Worm (Caenorhabditis elegans) whole organism, mixed stage, embryonic: Measurements from ENCODE around the gene C01B10.6.

ENCODE experiments used
- M03D4.4 ChIP-seq: sonication (generic microtip); optimal IDR thresholded peaks from 2 replicates; lab custom pipeline; 2017; ENCODE audit warnings: mild to moderate bottlenecking, missing genetic modification characterization, missing compliant biosample characterization
- bed-3 ChIP-seq: fragments of 200-800 bp; sonication (Bioruptor generic); optimal IDR thresholded peaks from 3 replicates; lab custom pipeline; 2018; ENCODE audit warnings: mild to moderate bottlenecking, missing genetic modification characterization, moderate library complexity, missing compliant biosample characterization
- blmp-1 ChIP-seq: fragments of 150-350 bp; optimal IDR thresholded peaks from 2 replicates; lab custom pipeline; 2014; ENCODE audit warnings: missing biosample characterization, missing genetic modification characterization
- ceh-39 ChIP-seq: fragments of 150-350 bp; optimal IDR thresholded peaks from 2 replicates; lab custom pipeline; 2014; ENCODE audit warnings: missing biosample characterization, missing genetic modification characterization
- ceh-43 ChIP-seq: fragments of 200-800 bp; sonication (Bioruptor generic); optimal IDR thresholded peaks from 2 replicates; lab custom pipeline; 2018; ENCODE audit warnings: mild to moderate bottlenecking, missing genetic modification characterization, moderate library complexity, missing compliant biosample characterization
- ceh-83 ChIP-seq: fragments of 200-800 bp; sonication (Bioruptor generic); optimal IDR thresholded peaks from 2 replicates; lab custom pipeline; 2018; ENCODE audit warnings: mild to moderate bottlenecking, missing genetic modification characterization, missing compliant biosample characterization
- ces-1 ChIP-seq: fragments of 150-350 bp; optimal IDR thresholded peaks from 2 replicates; lab custom pipeline; 2014; ENCODE audit warnings: missing biosample characterization, missing genetic modification reagents, missing genetic modification characterization
- cnd-1 ChIP-seq: fragments of 200-800 bp; sonication (Bioruptor generic); optimal IDR thresholded peaks from 2 replicates; lab custom pipeline; 2018; ENCODE audit warnings: mild to moderate bottlenecking, missing genetic modification characterization, missing compliant biosample characterization
- drap-1 ChIP-seq: fragments of 200-800 bp; sonication (Bioruptor generic); optimal IDR thresholded peaks from 3 replicates; lab custom pipeline; 2018; ENCODE audit warnings: mild to moderate bottlenecking, missing genetic modification characterization, missing compliant biosample characterization
- elt-1 ChIP-seq: sonication (generic microtip); optimal IDR thresholded peaks from 2 replicates; lab custom pipeline; 2017; ENCODE audit warnings: missing genetic modification characterization, mild to moderate bottlenecking, missing compliant biosample characterization, antibody characterized with exemption, moderate library complexity, borderline replicate concordance; ENCODE audit not compliant: insufficient read depth
- elt-3 ChIP-seq: fragments of 150-350 bp; optimal IDR thresholded peaks from 2 replicates; lab custom pipeline; 2014; ENCODE audit warnings: missing biosample characterization, missing genetic modification characterization
- flh-1 ChIP-seq: fragments of 200-800 bp; sonication (Bioruptor generic); optimal IDR thresholded peaks from 2 replicates; lab custom pipeline; 2018; ENCODE audit warnings: mild to moderate bottlenecking, missing genetic modification characterization, moderate library complexity, missing compliant biosample characterization
- ham-2 ChIP-seq: fragments of 200-800 bp; sonication (Bioruptor generic); optimal IDR thresholded peaks from 2 replicates; lab custom pipeline; 2018; ENCODE audit warnings: mild to moderate bottlenecking, missing genetic modification characterization, missing compliant biosample characterization
- hlh-1 ChIP-seq: fragments of 150-350 bp; optimal IDR thresholded peaks from 2 replicates; lab custom pipeline; 2014; ENCODE audit warnings: missing biosample characterization, missing genetic modification reagents, missing genetic modification characterization
- lin-13 ChIP-seq: fragments of 150-350 bp; optimal IDR thresholded peaks from 2 replicates; lab custom pipeline; 2014; ENCODE audit warnings: missing biosample characterization, missing genetic modification characterization
- lin-32 ChIP-seq: fragments of 200-800 bp; sonication (Bioruptor generic); optimal IDR thresholded peaks from 2 replicates; lab custom pipeline; 2018; ENCODE audit warnings: mild to moderate bottlenecking, missing genetic modification characterization, missing compliant biosample characterization
- lsy-2 ChIP-seq: fragments of 150-350 bp; optimal IDR thresholded peaks from 2 replicates; lab custom pipeline; 2014; ENCODE audit warnings: missing biosample characterization, missing genetic modification characterization
- mab-5 ChIP-seq: fragments of 150-350 bp; optimal IDR thresholded peaks from 2 replicates; lab custom pipeline; 2014; ENCODE audit warnings: missing biosample characterization, missing genetic modification characterization
- mep-1 ChIP-seq: fragments of 150-350 bp; optimal IDR thresholded peaks from 2 replicates; lab custom pipeline; 2017; ENCODE audit warnings: missing biosample characterization, missing genetic modification reagents, missing genetic modification characterization, inconsistent platforms
- mls-2 ChIP-seq: sonication (generic microtip); optimal IDR thresholded peaks from 2 replicates; lab custom pipeline; 2016; ENCODE audit warnings: mild to moderate bottlenecking, missing genetic modification characterization, moderate library complexity, missing compliant biosample characterization
- nhr-12 ChIP-seq: fragments of 150-350 bp; optimal IDR thresholded peaks from 2 replicates; lab custom pipeline; 2014; ENCODE audit warnings: missing biosample characterization, missing genetic modification characterization
- nhr-2 ChIP-seq: fragments of 150-350 bp; optimal IDR thresholded peaks from 2 replicates; lab custom pipeline; 2014; ENCODE audit warnings: missing biosample characterization, missing genetic modification characterization
- nhr-237 ChIP-seq: fragments of 150-350 bp; optimal IDR thresholded peaks from 2 replicates; lab custom pipeline; 2014; ENCODE audit warnings: missing biosample characterization, missing genetic modification characterization
- nhr-28 ChIP-seq: fragments of 150-350 bp; optimal IDR thresholded peaks from 2 replicates; lab custom pipeline; 2014; ENCODE audit warnings: missing biosample characterization, missing genetic modification characterization
- nhr-76 ChIP-seq: sonication (generic microtip); optimal IDR thresholded peaks from 2 replicates; lab custom pipeline; 2017; ENCODE audit warnings: missing biosample characterization, missing genetic modification characterization
- pha-4 ChIP-seq: fragments of 150-350 bp; optimal IDR thresholded peaks from 2 replicates; lab custom pipeline; 2018; ENCODE audit warnings: missing biosample characterization, missing genetic modification reagents, missing genetic modification characterization
- sem-2 ChIP-seq: fragments of 200-800 bp; sonication (Bioruptor generic); optimal IDR thresholded peaks from 2 replicates; lab custom pipeline; 2018; ENCODE audit warnings: mild to moderate bottlenecking, missing genetic modification characterization, missing compliant biosample characterization
- snpc-4 ChIP-seq: fragments of 150-350 bp; optimal IDR thresholded peaks from 2 replicates; lab custom pipeline; 2014; ENCODE audit warnings: missing biosample characterization, missing genetic modification characterization
- sptf-1 ChIP-seq: sonication (generic microtip); optimal IDR thresholded peaks from 2 replicates; lab custom pipeline; 2017; ENCODE audit warnings: mild to moderate bottlenecking, missing genetic modification characterization, moderate library complexity, missing compliant biosample characterization
- tbx-8 ChIP-seq: fragments of 200-800 bp; sonication (Bioruptor generic); optimal IDR thresholded peaks from 2 replicates; lab custom pipeline; 2018; ENCODE audit warnings: mild to moderate bottlenecking, missing genetic modification characterization, moderate library complexity, missing compliant biosample characterization
- unc-120 ChIP-seq: sonication (generic microtip); optimal IDR thresholded peaks from 2 replicates; lab custom pipeline; 2017; ENCODE audit warnings: missing genetic modification characterization, missing compliant biosample characterization; ENCODE audit not compliant: poor library complexity, severe bottlenecking
- unc-39 ChIP-seq: fragments of 150-350 bp; optimal IDR thresholded peaks from 2 replicates; lab custom pipeline; 2014; ENCODE audit warnings: missing biosample characterization, missing genetic modification characterization
- unc-62 ChIP-seq: fragments of 150-350 bp; optimal IDR thresholded peaks from 2 replicates; lab custom pipeline; 2014; ENCODE audit warnings: missing biosample characterization, missing genetic modification reagents, missing genetic modification characterization
- zip-8 ChIP-seq: fragments of 150-350 bp; optimal IDR thresholded peaks from 2 replicates; lab custom pipeline; 2014; ENCODE audit warnings: missing biosample characterization, missing genetic modification characterization
- ztf-11 ChIP-seq: fragments of 150-350 bp; optimal IDR thresholded peaks from 2 replicates; lab custom pipeline; 2014; ENCODE audit warnings: missing biosample characterization, missing genetic modification characterization

The C01B10.6 gene

DNA sequence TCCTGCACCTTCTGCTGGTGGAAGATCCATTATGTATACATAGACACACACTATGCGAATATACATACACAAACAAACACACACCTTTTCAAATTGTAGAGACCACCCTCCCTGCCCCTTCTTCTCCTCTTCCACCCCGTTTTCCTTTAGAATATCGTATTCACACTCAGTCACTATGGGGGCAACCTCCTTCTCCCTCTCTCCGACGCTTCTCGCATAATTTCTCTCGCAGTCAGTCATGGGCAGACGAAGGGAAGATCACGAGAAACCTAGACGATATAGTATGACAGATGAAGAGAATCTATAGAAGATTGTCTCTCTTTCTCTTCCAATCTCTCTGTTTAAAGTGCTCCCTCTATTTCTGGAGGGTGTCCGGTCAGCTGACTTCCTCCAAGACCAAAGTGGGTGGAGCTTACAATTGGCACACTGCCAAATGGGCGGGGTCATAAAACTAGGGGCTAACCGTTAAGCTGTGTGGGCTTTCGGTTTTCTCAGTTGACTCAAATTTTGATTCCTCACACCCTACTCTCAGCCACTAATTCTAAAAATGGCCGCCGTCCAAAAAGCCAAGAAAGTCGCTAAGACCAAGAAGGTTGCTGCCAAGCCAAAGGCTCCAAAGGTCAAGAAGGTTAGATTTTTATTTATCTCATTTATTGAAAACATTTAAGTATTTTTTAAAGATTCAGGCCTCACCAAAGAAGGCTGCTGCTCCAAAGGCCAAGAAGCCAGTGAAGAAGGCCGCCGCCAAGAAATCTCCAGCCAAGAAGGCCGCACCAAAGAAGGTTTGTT lies 6.1 kb downstream of the C01B10.6 start, which contains the start of gene hil-7:
hil-7 (plus strand) TSS at position 446 of the 789 bp plus-strand sequence.
- TF ChIP-seq cnd-1 (tag; lab: Kevin White, UChicago) (peak; percentile 58), elt-3 (tag; lab: Kevin White, UChicago) (no peak), bed-3 (GFP tag; lab: Kevin White, UChicago) (no peak), zip-8 (no peak), lin-13 (no peak), nhr-237 (peak; percentile 59), blmp-1 (peak; percentile 29), unc-62 (GFP tag; lab: Kevin White, UChicago) (peak; percentile 88), pha-4 (tag; lab: Kevin White, UChicago) (peak; percentile 93), ceh-43 (GFP tag; lab: Kevin White, UChicago) (peak; percentile 34), ces-1 (peak; percentile 89), unc-120 (tag; lab: Kevin White, UChicago) (peak; percentile 100), mab-5 (peak; percentile 73), hlh-1 (tag; lab: Kevin White, UChicago) (peak; percentile 90), lsy-2 (peak; percentile 74), sem-2 (GFP tag; lab: Kevin White, UChicago) (no peak), nhr-2 (tag; lab: Kevin White, UChicago) (peak; percentile 21), drap-1 (GFP tag; lab: Kevin White, UChicago) (peak; percentile 65), ztf-11 (tag; lab: Kevin White, UChicago) (peak; percentile 82), lin-32 (GFP tag; lab: Kevin White, UChicago) (peak; percentile 7), snpc-4 (tag; lab: Kevin White, UChicago) (no peak), mep-1 (tag; lab: Kevin White, UChicago) (peak; percentile 44), nhr-12 (tag; lab: Kevin White, UChicago) (no peak), sptf-1 (tag; lab: Kevin White, UChicago) (peak; percentile 58), flh-1 (GFP tag; lab: Kevin White, UChicago) (no peak), ceh-39 (no peak), nhr-76 (no peak), ham-2 (GFP tag; lab: Kevin White, UChicago) (peak; percentile 96), M03D4.4 (tag; lab: Kevin White, UChicago) (peak; percentile 28), nhr-28 (tag; lab: Kevin White, UChicago) (no peak), mls-2 (tag; lab: Kevin White, UChicago) (peak; percentile 79), ceh-83 (GFP tag; lab: Kevin White, UChicago) (no peak), elt-1 (tag; lab: Kevin White, UChicago) (no peak), unc-39 (tag; lab: Kevin White, UChicago) (peak; percentile 79), tbx-8 (GFP tag; lab: Kevin White, UChicago) (no peak)

DNA sequence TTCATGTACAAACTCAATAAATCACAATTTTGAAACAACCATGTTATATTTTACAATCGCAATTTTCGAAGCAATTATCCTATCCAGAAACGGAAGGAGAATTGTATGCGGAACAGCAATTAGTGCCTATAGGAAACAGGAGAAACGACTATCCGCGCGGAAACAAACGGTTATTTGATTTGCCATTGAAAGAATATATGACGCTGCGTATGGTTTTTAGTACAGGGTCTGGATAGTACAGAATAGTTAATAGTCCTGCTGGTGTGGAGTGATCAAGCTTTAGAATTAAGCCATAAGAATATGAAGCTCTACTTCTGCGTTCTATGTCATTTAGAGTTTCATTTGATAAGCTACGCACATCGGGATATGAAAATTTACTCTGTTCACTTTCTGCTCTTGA lies 6.9 kb downstream of the C01B10.6 start:
- no peak for TF ChIP-seq ceh-39
- no peak for TF ChIP-seq bed-3 (GFP tag; lab: Kevin White, UChicago)
- TF ChIP-seq M03D4.4 (tag; lab: Kevin White, UChicago), result no peak
- no peak for TF ChIP-seq elt-3 (tag; lab: Kevin White, UChicago)
- no peak for TF ChIP-seq nhr-237
- no peak for TF ChIP-seq drap-1 (GFP tag; lab: Kevin White, UChicago)
- TF ChIP-seq unc-120 (tag; lab: Kevin White, UChicago), result no peak
- no peak for TF ChIP-seq lin-32 (GFP tag; lab: Kevin White, UChicago)
- no peak for TF ChIP-seq ham-2 (GFP tag; lab: Kevin White, UChicago)
- TF ChIP-seq ces-1, result peak; percentile 28
- no peak for TF ChIP-seq mep-1 (tag; lab: Kevin White, UChicago)
- TF ChIP-seq mab-5, result no peak
- no peak for TF ChIP-seq nhr-2 (tag; lab: Kevin White, UChicago)
- no peak for TF ChIP-seq tbx-8 (GFP tag; lab: Kevin White, UChicago)
- no peak for TF ChIP-seq zip-8
- TF ChIP-seq cnd-1 (tag; lab: Kevin White, UChicago), result no peak
- no peak for TF ChIP-seq nhr-12 (tag; lab: Kevin White, UChicago)
- TF ChIP-seq unc-62 (GFP tag; lab: Kevin White, UChicago), result no peak
- TF ChIP-seq hlh-1 (tag; lab: Kevin White, UChicago), result no peak
- no peak for TF ChIP-seq flh-1 (GFP tag; lab: Kevin White, UChicago)
- no peak for TF ChIP-seq nhr-76
- TF ChIP-seq lsy-2, result peak; percentile 27
- peak; percentile 70 for TF ChIP-seq ceh-43 (GFP tag; lab: Kevin White, UChicago)
- TF ChIP-seq ztf-11 (tag; lab: Kevin White, UChicago), result no peak
- TF ChIP-seq sptf-1 (tag; lab: Kevin White, UChicago), result no peak
- TF ChIP-seq, all 35 proteins: peak for 3
